Fruit fly (Drosophila melanogaster) whole organism, embryonic: ENCODE measurements around the gene CG8042.

Experiments
- Antp ChIP-seq: fragments of 200-800 bp; sonication (Bioruptor generic); optimal IDR thresholded peaks from 3 replicates; lab custom pipeline; 2016; ENCODE audit warnings: missing biosample characterization, missing genetic modification characterization
- CG10209 ChIP-seq: fragments of 200-800 bp; sonication (Bioruptor generic); optimal IDR thresholded peaks from 3 replicates; lab custom pipeline; 2017; ENCODE audit warnings: missing biosample characterization, mild to moderate bottlenecking, missing genetic modification characterization, missing genetic modification reagents
- CG10431 ChIP-seq: fragments of 200-800 bp; sonication (Bioruptor generic); optimal IDR thresholded peaks from 3 replicates; lab custom pipeline; 2018; ENCODE audit warnings: missing biosample characterization, mild to moderate bottlenecking, missing genetic modification characterization
- CG11504 ChIP-seq: fragments of 200-800 bp; sonication (Bioruptor generic); optimal IDR thresholded peaks from 3 replicates; lab custom pipeline; 2019; ENCODE audit warnings: missing biosample characterization, mild to moderate bottlenecking, missing genetic modification characterization, moderate library complexity
- CG12236 ChIP-seq: fragments of 200-800 bp; sonication (Bioruptor generic); optimal IDR thresholded peaks from 2 replicates; lab custom pipeline; 2016; ENCODE audit warnings: missing biosample characterization, missing genetic modification characterization
- CG12659 ChIP-seq: fragments of 200-800 bp; sonication (Bioruptor generic); optimal IDR thresholded peaks from 3 replicates; lab custom pipeline; 2017; ENCODE audit warnings: mild to moderate bottlenecking, missing biosample characterization, missing genetic modification reagents, missing genetic modification characterization
- CG12769 ChIP-seq: fragments of 200-800 bp; sonication (Bioruptor generic); optimal IDR thresholded peaks from 2 replicates; lab custom pipeline; 2019; ENCODE audit warnings: missing biosample characterization, mild to moderate bottlenecking, missing genetic modification characterization, moderate library complexity
- CG13296 ChIP-seq: fragments of 200-800 bp; sonication (Bioruptor generic); optimal IDR thresholded peaks from 3 replicates; lab custom pipeline; 2018; ENCODE audit warnings: missing biosample characterization, mild to moderate bottlenecking, missing genetic modification characterization
- CG13624 ChIP-seq: fragments of 200-800 bp; sonication (Bioruptor generic); optimal IDR thresholded peaks from 2 replicates; lab custom pipeline; 2016; ENCODE audit warnings: missing biosample characterization, missing genetic modification characterization
- CG14441 ChIP-seq: fragments of 200-800 bp; sonication (Bioruptor generic); IDR thresholded peaks from 2 replicates; pipeline ENCODE4 v1.3.6; 2022; ENCODE audit warnings: missing biosample characterization, missing genetic modification characterization
- CG15514 ChIP-seq: fragments of 200-800 bp; sonication (Bioruptor generic); optimal IDR thresholded peaks from 3 replicates; lab custom pipeline; 2017; ENCODE audit warnings: missing biosample characterization, missing genetic modification characterization, mild to moderate bottlenecking, moderate library complexity, missing genetic modification reagents
- CG16863 ChIP-seq: fragments of 200-800 bp; sonication (Bioruptor generic); optimal IDR thresholded peaks from 3 replicates; lab custom pipeline; 2016; ENCODE audit warnings: missing biosample characterization, missing genetic modification characterization
- CG17186 ChIP-seq: fragments of 200-800 bp; sonication (Bioruptor generic); optimal IDR thresholded peaks from 3 replicates; lab custom pipeline; 2017; ENCODE audit warnings: missing biosample characterization, missing genetic modification reagents, missing genetic modification characterization
- CG17568 ChIP-seq: fragments of 200-800 bp; sonication (Bioruptor generic); optimal IDR thresholded peaks from 2 replicates; lab custom pipeline; 2018; ENCODE audit warnings: missing biosample characterization, mild to moderate bottlenecking, missing genetic modification characterization, moderate library complexity
- CG18011 ChIP-seq: fragments of 200-800 bp; sonication (Bioruptor generic); optimal IDR thresholded peaks from 2 replicates; lab custom pipeline; 2017; ENCODE audit warnings: missing biosample characterization, missing genetic modification characterization, mild to moderate bottlenecking, moderate library complexity, missing genotype
- CG18619 ChIP-seq: fragments of 200-800 bp; sonication (Bioruptor generic); optimal IDR thresholded peaks from 3 replicates; lab custom pipeline; 2017; ENCODE audit warnings: missing biosample characterization, mild to moderate bottlenecking, missing genetic modification characterization
- CG33557 ChIP-seq: fragments of 200-800 bp; sonication (Bioruptor generic); optimal IDR thresholded peaks from 2 replicates; lab custom pipeline; 2019; ENCODE audit warnings: missing biosample characterization, mild to moderate bottlenecking, missing genetic modification characterization, moderate library complexity
- CG34224 ChIP-seq: fragments of 200-800 bp; sonication (Bioruptor generic); IDR thresholded peaks from 3 replicates; pipeline ENCODE4 v1.3.6; 2022; ENCODE audit warnings: missing biosample characterization, missing genetic modification characterization; ENCODE audit not compliant: partially characterized antibody
- CG34376 ChIP-seq: fragments of 200-800 bp; sonication (Bioruptor generic); optimal IDR thresholded peaks from 2 replicates; lab custom pipeline; 2018; ENCODE audit warnings: missing biosample characterization, mild to moderate bottlenecking, missing genetic modification characterization
- CG4328 ChIP-seq: fragments of 200-800 bp; sonication (Bioruptor generic); optimal IDR thresholded peaks from 3 replicates; lab custom pipeline; 2017; ENCODE audit warnings: missing biosample characterization, missing genetic modification reagents, missing genetic modification characterization
- CG6813 ChIP-seq: fragments of 200-800 bp; sonication (Bioruptor generic); optimal IDR thresholded peaks from 2 replicates; lab custom pipeline; 2017; ENCODE audit warnings: missing biosample characterization, missing genetic modification characterization, mild to moderate bottlenecking, moderate library complexity, missing genetic modification reagents
- CG9437 ChIP-seq: fragments of 200-800 bp; sonication (Bioruptor generic); optimal IDR thresholded peaks from 2 replicates; lab custom pipeline; 2018; ENCODE audit warnings: missing biosample characterization, mild to moderate bottlenecking, missing genetic modification characterization
- E2f2 ChIP-seq: fragments of 200-800 bp; sonication (Bioruptor generic); IDR thresholded peaks from 2 replicates; pipeline ENCODE4 v1.3.6; 2022; ENCODE audit warnings: missing biosample characterization, missing genetic modification characterization
- HmgD ChIP-seq: fragments of 200-800 bp; sonication (Bioruptor generic); optimal IDR thresholded peaks from 3 replicates; lab custom pipeline; 2016; ENCODE audit warnings: missing biosample characterization, missing genetic modification characterization
- Hr3 ChIP-seq: fragments of 200-800 bp; sonication (Bioruptor generic); optimal IDR thresholded peaks from 3 replicates; lab custom pipeline; 2016; ENCODE audit warnings: missing biosample characterization, missing genetic modification characterization
- Hr51 ChIP-seq, 2 experiments: fragments of 200-800 bp; sonication (Bioruptor generic); optimal IDR thresholded peaks; 2 replicates in 1 of 2; 3 replicates in 1 of 2; lab custom pipeline; 2016 to 2018; ENCODE audit warnings: missing biosample characterization in 2 of 2, missing genetic modification characterization in 2 of 2, mild to moderate bottlenecking in 1 of 2, moderate library complexity in 1 of 2
- Nf-YB ChIP-seq: fragments of 200-800 bp; sonication (Bioruptor generic); optimal IDR thresholded peaks from 3 replicates; lab custom pipeline; 2019; ENCODE audit warnings: missing biosample characterization, mild to moderate bottlenecking, missing genetic modification characterization, moderate library complexity
- Vsx1 ChIP-seq: fragments of 200-800 bp; sonication (Bioruptor generic); optimal IDR thresholded peaks from 2 replicates; lab custom pipeline; 2017; ENCODE audit warnings: missing biosample characterization, mild to moderate bottlenecking, missing genetic modification characterization, missing genetic modification reagents
- amos ChIP-seq: fragments of 200-800 bp; sonication (Bioruptor generic); IDR thresholded peaks from 2 replicates; pipeline ENCODE4 v1.3.6; 2022; ENCODE audit warnings: missing biosample characterization, missing genetic modification characterization; ENCODE audit not compliant: partially characterized antibody
- ara ChIP-seq: fragments of 200-800 bp; sonication (Bioruptor generic); IDR thresholded peaks from 2 replicates; pipeline ENCODE4 v1.3.6; 2022; ENCODE audit warnings: missing biosample characterization, missing genetic modification characterization
- bbx ChIP-seq: fragments of 200-800 bp; sonication (Bioruptor generic); IDR thresholded peaks from 2 replicates; pipeline ENCODE4 v1.3.6; 2022; ENCODE audit warnings: missing biosample characterization, missing genetic modification characterization; ENCODE audit not compliant: partially characterized antibody
- chn ChIP-seq: fragments of 200-800 bp; sonication (Bioruptor generic); optimal IDR thresholded peaks from 2 replicates; lab custom pipeline; 2016; ENCODE audit warnings: missing biosample characterization, missing genetic modification characterization
- disco-r ChIP-seq: fragments of 200-800 bp; sonication (Bioruptor generic); optimal IDR thresholded peaks from 2 replicates; lab custom pipeline; 2016; ENCODE audit warnings: missing biosample characterization, missing genetic modification characterization
- dmrt11E ChIP-seq: fragments of 200-800 bp; sonication (Bioruptor generic); optimal IDR thresholded peaks from 3 replicates; lab custom pipeline; 2018; ENCODE audit warnings: missing biosample characterization, mild to moderate bottlenecking, missing genetic modification characterization, moderate library complexity
- exex ChIP-seq: fragments of 200-800 bp; sonication (Bioruptor generic); optimal IDR thresholded peaks from 4 replicates; lab custom pipeline; 2018; ENCODE audit warnings: missing biosample characterization, mild to moderate bottlenecking, missing genetic modification characterization, moderate library complexity
- fd64A ChIP-seq: fragments of 200-800 bp; sonication (Bioruptor generic); optimal IDR thresholded peaks from 3 replicates; lab custom pipeline; 2018; ENCODE audit warnings: missing biosample characterization, mild to moderate bottlenecking, missing genetic modification characterization
- ftz-f1 ChIP-seq: fragments of 200-800 bp; sonication (Bioruptor generic); optimal IDR thresholded peaks from 2 replicates; lab custom pipeline; 2016; ENCODE audit warnings: missing biosample characterization, missing genetic modification characterization
- gcm ChIP-seq: fragments of 200-800 bp; sonication (Bioruptor generic); optimal IDR thresholded peaks from 2 replicates; lab custom pipeline; 2019; ENCODE audit warnings: missing biosample characterization, mild to moderate bottlenecking, missing genetic modification characterization, moderate library complexity
- lola ChIP-seq, 3 experiments: fragments of >200 bp in 2 of 3; fragments of 200-800 bp in 1 of 3; sonication (Bioruptor generic) in 1 of 3; optimal IDR thresholded peaks; 2 replicates each; lab custom pipeline; 2017 to 2019; ENCODE audit warnings: missing biosample characterization in 3 of 3, missing genetic modification characterization in 3 of 3, mild to moderate bottlenecking in 1 of 3, moderate library complexity in 1 of 3
- nerfin-2 ChIP-seq: fragments of 200-800 bp; sonication (Bioruptor generic); IDR thresholded peaks from 2 replicates; pipeline ENCODE4 v1.3.6; 2022; ENCODE audit warnings: missing biosample characterization, missing genetic modification characterization; ENCODE audit not compliant: partially characterized antibody
- odd ChIP-seq: fragments of 200-800 bp; sonication (Bioruptor generic); optimal IDR thresholded peaks from 2 replicates; lab custom pipeline; 2017; ENCODE audit warnings: missing biosample characterization, mild to moderate bottlenecking, missing genetic modification characterization
- pros ChIP-seq: fragments of 200-800 bp; sonication (Bioruptor generic); optimal IDR thresholded peaks from 3 replicates; lab custom pipeline; 2019; ENCODE audit warnings: missing biosample characterization, mild to moderate bottlenecking, missing genetic modification characterization, moderate library complexity
- scrt ChIP-seq: fragments of 200-800 bp; sonication (Bioruptor generic); optimal IDR thresholded peaks from 2 replicates; lab custom pipeline; 2018; ENCODE audit warnings: missing biosample characterization, mild to moderate bottlenecking, missing genetic modification characterization, moderate library complexity
- sd ChIP-seq: fragments of 200-800 bp; sonication (Bioruptor generic); optimal IDR thresholded peaks from 3 replicates; lab custom pipeline; 2018; ENCODE audit warnings: missing biosample characterization, mild to moderate bottlenecking, missing genetic modification characterization, moderate library complexity
- ssp ChIP-seq: fragments of 200-800 bp; sonication (Bioruptor generic); IDR thresholded peaks from 2 replicates; pipeline ENCODE4 v1.3.6; 2022; ENCODE audit warnings: missing biosample characterization, missing genetic modification characterization
- sug ChIP-seq: fragments of 200-800 bp; optimal IDR thresholded peaks from 2 replicates; lab custom pipeline; 2019; ENCODE audit warnings: missing biosample characterization, mild to moderate bottlenecking, missing genetic modification characterization, moderate library complexity
- tin ChIP-seq: fragments of 200-800 bp; sonication (Bioruptor generic); optimal IDR thresholded peaks from 3 replicates; lab custom pipeline; 2016; ENCODE audit warnings: missing biosample characterization, missing genetic modification characterization
- wdn ChIP-seq: fragments of 200-800 bp; sonication (Bioruptor generic); IDR thresholded peaks from 2 replicates; pipeline ENCODE4 v1.3.6; 2022; ENCODE audit warnings: missing biosample characterization, missing genetic modification characterization
- zfh2 ChIP-seq: fragments of 200-800 bp; sonication (Bioruptor generic); optimal IDR thresholded peaks from 2 replicates; lab custom pipeline; 2016; ENCODE audit warnings: missing biosample characterization, missing genetic modification characterization

Gene CG8042

DNA sequence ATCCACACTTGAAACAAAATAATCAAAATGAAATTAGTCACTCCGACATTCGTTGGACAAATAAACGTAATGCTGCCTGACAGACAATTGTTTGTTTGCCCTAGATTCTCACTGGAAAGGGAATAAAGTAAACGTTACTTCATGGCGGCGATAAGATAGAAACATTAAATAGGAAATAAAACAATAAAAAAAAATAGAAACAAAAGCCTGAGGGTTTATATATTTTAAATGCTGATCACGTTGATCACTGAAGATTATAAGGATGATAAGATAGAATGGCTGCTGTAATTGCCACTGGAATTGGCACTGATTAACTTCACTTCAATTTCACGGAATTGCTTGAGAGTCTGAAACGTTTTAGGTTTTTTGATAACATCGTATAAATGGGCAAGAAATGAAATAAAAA lies 43.9 kb upstream of the CG8042 start (continued):
- TF ChIP-seq wdn (GFP tag; lab: Robert Waterston, UW), result no peak
- TF ChIP-seq E2f2 (GFP tag; lab: Robert Waterston, UW), result peak; percentile 18; the same call in 1 of the 2 replicates
- TF ChIP-seq tin (GFP tag; lab: Kevin White, UChicago), result no peak
- TF ChIP-seq bbx (GFP tag; lab: Robert Waterston, UW), result no peak
- peak; percentile 71 for TF ChIP-seq sug
- TF ChIP-seq disco-r (GFP tag; lab: Kevin White, UChicago), result no peak
- TF ChIP-seq ftz-f1 (GFP tag; lab: Kevin White, UChicago), result no peak
- TF ChIP-seq CG17568, result peak; percentile 56
- TF ChIP-seq CG34224, result no peak
- peak; percentile 61 for TF ChIP-seq sd (tag; lab: Kevin White, UChicago)
- peak; percentile 11 for TF ChIP-seq CG13296 (GFP tag; lab: Kevin White, UChicago)
- no peak for TF ChIP-seq CG15514 (GFP tag; lab: Kevin White, UChicago)
- no peak for TF ChIP-seq CG16863 (GFP tag; lab: Kevin White, UChicago)
- TF ChIP-seq CG14441 (GFP tag; lab: Robert Waterston, UW), result peak; percentile 31; the same call in 1 of the 2 replicates
- peak; percentile 28 for TF ChIP-seq pros (GFP tag; lab: Kevin White, UChicago)
- no peak for TF ChIP-seq CG4328
- TF ChIP-seq CG18619 (GFP tag; lab: Kevin White, UChicago), result no peak
- TF ChIP-seq exex (tag; lab: Kevin White, UChicago), result peak; percentile 97
- no peak for TF ChIP-seq chn (GFP tag; lab: Kevin White, UChicago)
- TF ChIP-seq CG10209, result peak; percentile 6
- no peak for TF ChIP-seq ara (GFP tag; lab: Robert Waterston, UW)
- TF ChIP-seq CG12769 (tag; lab: Kevin White, UChicago), result peak; percentile 20
- TF ChIP-seq CG9437 (GFP tag; lab: Kevin White, UChicago), result no peak
- peak; percentile 69 for TF ChIP-seq odd (GFP tag; lab: Kevin White, UChicago)
- TF ChIP-seq dmrt11E (tag; lab: Kevin White, UChicago), result peak; percentile 17
- peak; percentile 47 for TF ChIP-seq CG6813 (GFP tag; lab: Kevin White, UChicago)
- no peak for TF ChIP-seq amos (GFP tag; lab: Robert Waterston, UW)
- no peak for TF ChIP-seq scrt
- no peak for TF ChIP-seq Antp
- TF ChIP-seq Vsx1 (GFP tag; lab: Kevin White, UChicago), result peak; percentile 58
- peak; percentile 14 for TF ChIP-seq CG12236 (GFP tag; lab: Kevin White, UChicago)
- TF ChIP-seq CG18011 (GFP tag; lab: Kevin White, UChicago), result no peak
- TF ChIP-seq HmgD (GFP tag; lab: Kevin White, UChicago), result no peak
- TF ChIP-seq lola (GFP tag; optimal IDR thresholded peaks at IDR 0.05; lab: Kevin White, UChicago), result peak in 1 of 3 experiments; percentile 14
- peak in 1 of 2 experiments; percentile 31 for TF ChIP-seq Hr51 (GFP tag; optimal IDR thresholded peaks at IDR 0.05; lab: Kevin White, UChicago)
- TF ChIP-seq Hr3 (GFP tag; lab: Kevin White, UChicago), result no peak
- no peak for TF ChIP-seq nerfin-2
- peak; percentile 63 for TF ChIP-seq CG10431 (GFP tag; lab: Kevin White, UChicago)
- TF ChIP-seq CG13624, result no peak
- TF ChIP-seq Nf-YB (GFP tag; lab: Kevin White, UChicago), result no peak
- peak; percentile 66 for TF ChIP-seq gcm (GFP tag; lab: Kevin White, UChicago)
- peak; percentile 75 for TF ChIP-seq fd64A (GFP tag; lab: Kevin White, UChicago)
- TF ChIP-seq CG34376 (GFP tag; lab: Kevin White, UChicago), result peak; percentile 81
- TF ChIP-seq CG12659 (GFP tag; lab: Kevin White, UChicago), result no peak
- no peak for TF ChIP-seq CG17186 (GFP tag; lab: Kevin White, UChicago)
- TF ChIP-seq CG33557, result peak; percentile 44
- no peak for TF ChIP-seq ssp (GFP tag; lab: Robert Waterston, UW)
- TF ChIP-seq zfh2 (GFP tag; lab: Kevin White, UChicago), result no peak
- TF ChIP-seq CG11504 (tag; lab: Kevin White, UChicago), result peak; percentile 40
